Worm (Caenorhabditis elegans) whole organism, mixed stage, embryonic: ENCODE results near the gene B0462.4.

Experiments
- ces-1 ChIP-seq: fragments of 150-350 bp; optimal IDR thresholded peaks from 2 replicates; lab custom pipeline; 2014; ENCODE audit warnings: missing biosample characterization, missing genetic modification reagents, missing genetic modification characterization
- elt-3 ChIP-seq: fragments of 150-350 bp; optimal IDR thresholded peaks from 2 replicates; lab custom pipeline; 2014; ENCODE audit warnings: missing biosample characterization, missing genetic modification characterization
- ham-2 ChIP-seq: fragments of 200-800 bp; sonication (Bioruptor generic); optimal IDR thresholded peaks from 2 replicates; lab custom pipeline; 2018; ENCODE audit warnings: mild to moderate bottlenecking, missing genetic modification characterization, missing compliant biosample characterization
- lin-13 ChIP-seq: fragments of 150-350 bp; optimal IDR thresholded peaks from 2 replicates; lab custom pipeline; 2014; ENCODE audit warnings: missing biosample characterization, missing genetic modification characterization
- nhr-28 ChIP-seq: fragments of 150-350 bp; optimal IDR thresholded peaks from 2 replicates; lab custom pipeline; 2014; ENCODE audit warnings: missing biosample characterization, missing genetic modification characterization
- pha-4 ChIP-seq: fragments of 150-350 bp; optimal IDR thresholded peaks from 2 replicates; lab custom pipeline; 2018; ENCODE audit warnings: missing biosample characterization, missing genetic modification reagents, missing genetic modification characterization
- sptf-1 ChIP-seq: sonication (generic microtip); optimal IDR thresholded peaks from 2 replicates; lab custom pipeline; 2017; ENCODE audit warnings: mild to moderate bottlenecking, missing genetic modification characterization, moderate library complexity, missing compliant biosample characterization

- TF ChIP-seq pha-4, result no peak
- TF ChIP-seq nhr-28 (tag; lab: Kevin White, UChicago), result no peak
- no peak for TF ChIP-seq sptf-1 (tag; lab: Kevin White, UChicago)
- TF ChIP-seq ces-1 (GFP tag; lab: Kevin White, UChicago), result no peak
- TF ChIP-seq lin-13, result no peak
- no peak for TF ChIP-seq ham-2
- TF ChIP-seq elt-3 (tag; lab: Kevin White, UChicago), result no peak
Observed at ce11 chrV:18355742-18356141, 24.8 kb upstream of the B0462.4 start, which contains the start of gene C08E8.2.
